Worm (Caenorhabditis elegans) whole organism, young adult: ENCODE data around the gene slc-17.4.

Experiments
- B0336.3 ChIP-seq: fragments of 200-800 bp; sonication (Bioruptor generic); IDR thresholded peaks from 2 replicates; pipeline ENCODE4 v1.3.6; 2022; ENCODE audit warnings: missing genetic modification characterization, missing compliant biosample characterization
- C17E4.6 ChIP-seq: fragments of 200-800 bp; sonication (Bioruptor generic); IDR thresholded peaks from 2 replicates; pipeline ENCODE4 v1.3.6; 2022; ENCODE audit warnings: missing genetic modification reagents, missing genetic modification characterization, missing compliant biosample characterization
- F22D6.2 ChIP-seq: sonication (generic microtip); optimal IDR thresholded peaks from 2 replicates; lab custom pipeline; 2016; ENCODE audit warnings: mild to moderate bottlenecking, missing genetic modification characterization, missing compliant biosample characterization
- F39B2.1 ChIP-seq: fragments of 200-800 bp; sonication (Bioruptor generic); IDR thresholded peaks from 2 replicates; pipeline ENCODE4 v1.3.6; 2022; ENCODE audit warnings: missing genetic modification reagents, missing genetic modification characterization, missing compliant biosample characterization
- F55B11.4 ChIP-seq: sonication (generic microtip); optimal IDR thresholded peaks from 2 replicates; lab custom pipeline; 2016; ENCODE audit warnings: missing compliant biosample characterization, missing genetic modification characterization, borderline replicate concordance; ENCODE audit not compliant: insufficient read depth
- Y56A3A.18 ChIP-seq: fragments of 200-800 bp; sonication (Bioruptor generic); IDR thresholded peaks from 2 replicates; pipeline ENCODE4 v1.3.6; 2022; ENCODE audit warnings: missing genetic modification reagents, missing genetic modification characterization, missing compliant biosample characterization
- aptf-2 ChIP-seq: fragments of 200-800 bp; sonication (Bioruptor generic); conservative IDR thresholded peaks from 2 replicates; pipeline ENCODE4 v1.3.6; 2022; ENCODE audit warnings: missing genetic modification reagents, missing genetic modification characterization, missing compliant biosample characterization
- atf-7 ChIP-seq: sonication (generic microtip); optimal IDR thresholded peaks from 2 replicates; lab custom pipeline; 2017; ENCODE audit warnings: mild to moderate bottlenecking, missing genetic modification characterization, missing compliant biosample characterization
- attf-5 ChIP-seq: fragments of 200-800 bp; sonication (Bioruptor generic); optimal IDR thresholded peaks from 2 replicates; lab custom pipeline; 2018; ENCODE audit warnings: mild to moderate bottlenecking, missing genetic modification characterization, missing compliant biosample characterization
- attf-6 ChIP-seq: fragments of 200-800 bp; sonication (Bioruptor generic); IDR thresholded peaks from 2 replicates; pipeline ENCODE4 v1.3.6; 2022; ENCODE audit warnings: missing genetic modification reagents, missing genetic modification characterization, missing compliant biosample characterization
- ccch-3 ChIP-seq: fragments of 200-800 bp; sonication (Bioruptor generic); optimal IDR thresholded peaks from 2 replicates; lab custom pipeline; 2018; ENCODE audit warnings: mild to moderate bottlenecking, missing genetic modification characterization, missing compliant biosample characterization
- ceh-40 ChIP-seq: fragments of 200-800 bp; sonication (Bioruptor generic); IDR thresholded peaks from 2 replicates; pipeline ENCODE4 v1.3.6; 2022; ENCODE audit warnings: missing genetic modification characterization, missing compliant biosample characterization
- efl-1 ChIP-seq: fragments of 150-350 bp; optimal IDR thresholded peaks from 2 replicates; lab custom pipeline; 2014; ENCODE audit warnings: missing biosample characterization, missing genetic modification reagents, missing genetic modification characterization
- egl-44 ChIP-seq: fragments of 200-800 bp; sonication (Bioruptor generic); IDR thresholded peaks from 2 replicates; pipeline ENCODE4 v1.3.6; 2022; ENCODE audit warnings: missing genetic modification reagents, missing genetic modification characterization, missing compliant biosample characterization
- ets-4 ChIP-seq: fragments of 200-800 bp; sonication (Bioruptor generic); optimal IDR thresholded peaks from 2 replicates; lab custom pipeline; 2018; ENCODE audit warnings: mild to moderate bottlenecking, missing genetic modification characterization, missing compliant biosample characterization
- fkh-3 ChIP-seq: sonication (generic microtip); optimal IDR thresholded peaks from 2 replicates; lab custom pipeline; 2016; ENCODE audit warnings: mild to moderate bottlenecking, missing genetic modification characterization, missing compliant biosample characterization
- gei-17 ChIP-seq: fragments of 200-800 bp; sonication (Bioruptor generic); optimal IDR thresholded peaks from 2 replicates; lab custom pipeline; 2018; ENCODE audit warnings: mild to moderate bottlenecking, missing genetic modification characterization, missing compliant biosample characterization
- hlh-12 ChIP-seq: sonication (generic microtip); optimal IDR thresholded peaks from 2 replicates; lab custom pipeline; 2016; ENCODE audit warnings: missing genetic modification characterization, missing compliant biosample characterization
- hlh-26 ChIP-seq: fragments of 200-800 bp; sonication (Bioruptor generic); conservative IDR thresholded peaks from 2 replicates; pipeline ENCODE4 v1.3.6; 2022; ENCODE audit warnings: missing genetic modification reagents, missing genetic modification characterization, missing compliant biosample characterization
- let-607 ChIP-seq, 2 experiments: fragments of 200-800 bp in 1 of 2; sonication (Bioruptor generic) in 1 of 2; sonication (generic microtip) in 1 of 2; optimal IDR thresholded peaks; 2 replicates each; lab custom pipeline; 2016 to 2018; ENCODE audit warnings: mild to moderate bottlenecking in 2 of 2, missing compliant biosample characterization in 2 of 2, missing genetic modification characterization in 2 of 2, moderate library complexity in 2 of 2, missing genotype in 1 of 2
- lin-54 ChIP-seq: fragments of 200-800 bp; sonication (Bioruptor generic); optimal IDR thresholded peaks from 2 replicates; lab custom pipeline; 2018; ENCODE audit warnings: mild to moderate bottlenecking, missing genetic modification characterization, missing compliant biosample characterization
- mcd-1 ChIP-seq: fragments of 200-800 bp; sonication (Bioruptor generic); IDR thresholded peaks from 2 replicates; pipeline ENCODE4 v1.3.6; 2022; ENCODE audit warnings: missing genetic modification reagents, missing genetic modification characterization, missing compliant biosample characterization
- mel-28 ChIP-seq: sonication (generic microtip); optimal IDR thresholded peaks from 2 replicates; lab custom pipeline; 2016; ENCODE audit warnings: borderline replicate concordance, mild to moderate bottlenecking, missing genetic modification characterization, missing compliant biosample characterization
- mxl-1 ChIP-seq: sonication (generic microtip); optimal IDR thresholded peaks from 2 replicates; lab custom pipeline; 2016; ENCODE audit warnings: missing genetic modification characterization, missing compliant biosample characterization
- nfya-1 ChIP-seq: sonication (generic microtip); optimal IDR thresholded peaks from 2 replicates; lab custom pipeline; 2017; ENCODE audit warnings: antibody characterized with exemption, missing compliant biosample characterization, missing genetic modification characterization, borderline replicate concordance; ENCODE audit not compliant: insufficient read depth
- nhr-27 ChIP-seq: fragments of 200-800 bp; sonication (Bioruptor generic); optimal IDR thresholded peaks from 2 replicates; lab custom pipeline; 2018; ENCODE audit warnings: mild to moderate bottlenecking, missing genetic modification characterization, moderate library complexity, missing compliant biosample characterization
- nhr-80 ChIP-seq: sonication (generic microtip); optimal IDR thresholded peaks from 2 replicates; lab custom pipeline; 2016; ENCODE audit warnings: missing genetic modification characterization, missing compliant biosample characterization
- nhr-90 ChIP-seq: sonication (generic microtip); optimal IDR thresholded peaks from 2 replicates; lab custom pipeline; 2016; ENCODE audit warnings: missing genotype, mild to moderate bottlenecking, missing genetic modification characterization, missing compliant biosample characterization
- pbrm-1 ChIP-seq: fragments of 200-800 bp; sonication (Bioruptor generic); IDR thresholded peaks from 2 replicates; pipeline ENCODE4 v1.3.6; 2022; ENCODE audit warnings: missing genetic modification reagents, missing genetic modification characterization, missing compliant biosample characterization
- rcor-1 ChIP-seq: fragments of 200-800 bp; sonication (Bioruptor generic); IDR thresholded peaks from 2 replicates; pipeline ENCODE4 v1.3.6; 2022; ENCODE audit warnings: missing genetic modification reagents, missing genetic modification characterization, missing compliant biosample characterization
- rec-8 ChIP-seq, 2 experiments: sonication (generic microtip); optimal IDR thresholded peaks; 2 replicates each; lab custom pipeline; 2016; ENCODE audit warnings: mild to moderate bottlenecking in 2 of 2, missing genetic modification characterization in 2 of 2, missing genetic modification reagents in 2 of 2, missing genotype in 2 of 2, missing biosample characterization in 1 of 2, missing compliant biosample characterization in 1 of 2, moderate library complexity in 1 of 2
- sdz-38 ChIP-seq: sonication (generic microtip); optimal IDR thresholded peaks from 2 replicates; lab custom pipeline; 2016; ENCODE audit warnings: missing genotype, missing genetic modification characterization, missing compliant biosample characterization
- somi-1 ChIP-seq: fragments of 200-800 bp; sonication (Bioruptor generic); optimal IDR thresholded peaks from 2 replicates; lab custom pipeline; 2018; ENCODE audit warnings: mild to moderate bottlenecking, missing genetic modification characterization, missing compliant biosample characterization
- sptf-2 ChIP-seq: fragments of 200-800 bp; sonication (Bioruptor generic); optimal IDR thresholded peaks from 2 replicates; lab custom pipeline; 2018; ENCODE audit warnings: mild to moderate bottlenecking, missing genetic modification characterization, missing compliant biosample characterization
- tbp1 ChIP-seq: fragments of 200-800 bp; sonication (Bioruptor generic); optimal IDR thresholded peaks from 2 replicates; lab custom pipeline; 2018; ENCODE audit warnings: mild to moderate bottlenecking, missing genetic modification characterization, missing compliant biosample characterization
- unc-130 ChIP-seq: sonication (generic microtip); optimal IDR thresholded peaks from 2 replicates; lab custom pipeline; 2016; ENCODE audit warnings: missing genetic modification reagents, missing genetic modification characterization, missing compliant biosample characterization
- unc-62 ChIP-seq: fragments of 150-350 bp; optimal IDR thresholded peaks from 2 replicates; lab custom pipeline; 2014; ENCODE audit warnings: missing biosample characterization, missing genetic modification reagents, missing genetic modification characterization
- xnd-1 ChIP-seq: sonication (generic microtip); optimal IDR thresholded peaks from 2 replicates; lab custom pipeline; 2016; ENCODE audit warnings: missing genotype, missing genetic modification reagents, missing genetic modification characterization, missing compliant biosample characterization
- ztf-18 ChIP-seq: sonication (generic microtip); optimal IDR thresholded peaks from 2 replicates; lab custom pipeline; 2016; ENCODE audit warnings: missing genotype, mild to moderate bottlenecking, missing genetic modification characterization, missing compliant biosample characterization
- ztf-22 ChIP-seq: fragments of 200-800 bp; sonication (Bioruptor generic); optimal IDR thresholded peaks from 2 replicates; lab custom pipeline; 2018; ENCODE audit warnings: mild to moderate bottlenecking, missing genetic modification characterization, moderate library complexity, missing compliant biosample characterization

The slc-17.4 gene

ce11 chrIV:17247184-17247583 lies 44.3 kb downstream of the slc-17.4 start:
- TF ChIP-seq unc-130 (GFP tag; lab: Kevin White, UChicago) (no peak), sdz-38 (tag; lab: Kevin White, UChicago) (no peak), F39B2.1 (GFP tag; lab: Robert Waterston, UW) (no peak), pbrm-1 (GFP tag; lab: Robert Waterston, UW) (no peak), let-607 (tag; optimal IDR thresholded peaks at IDR 0.05; lab: Kevin White, UChicago) (no peak), hlh-12 (tag; lab: Kevin White, UChicago) (no peak), mel-28 (tag; lab: Kevin White, UChicago) (no peak), attf-6 (no peak), F55B11.4 (tag; lab: Kevin White, UChicago) (no peak), fkh-3 (tag; lab: Kevin White, UChicago) (no peak), C17E4.6 (GFP tag; lab: Robert Waterston, UW) (no peak), gei-17 (GFP tag; lab: Kevin White, UChicago) (no peak), ccch-3 (GFP tag; lab: Kevin White, UChicago) (no peak), nhr-27 (tag; lab: Kevin White, UChicago) (no peak), ceh-40 (no peak), ztf-22 (GFP tag; lab: Kevin White, UChicago) (no peak), F22D6.2 (tag; lab: Kevin White, UChicago) (no peak), rec-8 (tag; optimal IDR thresholded peaks at IDR 0.05; lab: Kevin White, UChicago) (no peak), somi-1 (no peak)

- TF ChIP-seq tbp1 (GFP tag; lab: Kevin White, UChicago) (peak; percentile 54), nhr-90 (tag; lab: Kevin White, UChicago) (peak; percentile 40), ets-4 (GFP tag; lab: Kevin White, UChicago) (peak; percentile 82), F55B11.4 (tag; lab: Kevin White, UChicago) (no peak), atf-7 (tag; lab: Kevin White, UChicago) (peak; percentile 45), ceh-40 (no peak), unc-62 (GFP tag; lab: Kevin White, UChicago) (peak; percentile 56), rcor-1 (GFP tag; lab: Robert Waterston, UW) (no peak), sptf-2 (peak; percentile 13), efl-1 (GFP tag; lab: Kevin White, UChicago) (no peak), let-607 (tag; optimal IDR thresholded peaks at IDR 0.05; lab: Kevin White, UChicago) (peak in 1 of 2 experiments; percentile 5), nhr-80 (tag; lab: Kevin White, UChicago) (peak; percentile 97), egl-44 (peak; percentile 70; the same call in 1 of the 2 replicates), aptf-2 (no peak), lin-54 (GFP tag; lab: Kevin White, UChicago) (peak; percentile 8), attf-5 (GFP tag; lab: Kevin White, UChicago) (peak; percentile 21), Y56A3A.18 (GFP tag; lab: Robert Waterston, UW) (0 out of 2 replicates have a peak, but pooled peaks have one; percentile 78), mcd-1 (GFP tag; lab: Robert Waterston, UW) (0 out of 2 replicates have a peak, but pooled peaks have one; percentile 37), ztf-22 (GFP tag; lab: Kevin White, UChicago) (peak; percentile 63), ztf-18 (peak; percentile 23)
These were observed 46.3 kb downstream of the slc-17.4 start, which contains the start of gene ZK550.2 for ce11 chrIV:17245200-17245599. Gene ZK550.2 (plus strand): TSS chrIV:17245584.

- TF ChIP-seq xnd-1, result no peak
- no peak for TF ChIP-seq unc-130 (GFP tag; lab: Kevin White, UChicago)
- no peak for TF ChIP-seq hlh-26
- TF ChIP-seq mxl-1, result no peak
- TF ChIP-seq nfya-1 (tag; lab: Kevin White, UChicago), result no peak
- TF ChIP-seq B0336.3 (GFP tag; lab: Robert Waterston, UW), result no peak
These were observed 52.6 kb downstream of the slc-17.4 start for ce11 chrIV:17238951-17239350.
